Worm (Caenorhabditis elegans): ENCODE measurements around the gene T18D3.1.

The T18D3.1 gene

DNA sequence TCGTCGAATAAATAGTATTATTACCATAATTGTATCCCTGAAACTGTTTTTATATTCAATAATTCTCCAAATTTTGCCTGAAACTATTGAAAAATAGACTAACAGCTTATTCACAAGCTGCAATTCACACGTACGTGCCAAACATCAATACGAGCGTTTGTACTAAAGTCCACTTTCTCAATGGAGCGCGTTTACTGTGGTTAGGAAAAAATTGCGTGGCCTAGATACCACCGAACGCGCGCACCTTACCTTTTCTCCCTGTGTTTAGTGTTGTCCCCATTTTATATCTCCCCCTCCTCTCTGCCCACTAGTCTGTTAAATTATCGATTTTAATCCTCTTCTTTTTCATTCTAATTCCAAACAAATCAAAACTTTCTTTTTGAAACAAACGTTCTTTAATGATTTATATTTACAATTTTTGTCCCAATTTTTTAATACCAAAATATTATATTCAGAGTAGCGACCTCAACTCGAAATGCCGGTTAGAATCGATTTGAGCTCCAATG is at the start of gene T18D3.1, which contains the start of gene T18D3.9:
Gene T18D3.1, plus strand, starts transcription at position 456 of the 506 bp plus-strand sequence.
Gene T18D3.9, minus strand, starts transcription at position 168 of the 506 bp plus-strand sequence.
- no peak for TF ChIP-seq nhr-48 (tag; optimal IDR thresholded peaks at IDR 0.05)
- peak; percentile 22 for TF ChIP-seq mxl-3 (GFP tag; optimal IDR thresholded peaks at IDR 0.05)
- TF ChIP-seq zfp-2 (tag; optimal IDR thresholded peaks at IDR 0.05): no peak
- 0 out of 2 replicates have a peak, but pooled peaks have one; percentile 44 for TF ChIP-seq hmg-1.1 (GFP tag; IDR thresholded peaks at IDR 0.05)
- no peak for TF ChIP-seq zip-2 (tag; optimal IDR thresholded peaks at IDR 0.05)
- no peak for TF ChIP-seq nhr-237 (tag; optimal IDR thresholded peaks at IDR 0.05)
- no peak for TF ChIP-seq ceh-32 (tag; optimal IDR thresholded peaks at IDR 0.05; ENCODE audit: poor library complexity)
- peak; percentile 45 for TF ChIP-seq dve-1 (tag; optimal IDR thresholded peaks at IDR 0.05; ENCODE audit: insufficient read depth)
- TF ChIP-seq hlh-11 (tag; optimal IDR thresholded peaks at IDR 0.05): peak; percentile 32
- TF ChIP-seq F26F4.8 (GFP tag; conservative IDR thresholded peaks at IDR 0.05): no peak
- TF ChIP-seq spr-1 (tag; optimal IDR thresholded peaks at IDR 0.05): no peak
- TF ChIP-seq nhr-6 (tag; optimal IDR thresholded peaks at IDR 0.05): peak; percentile 14
- TF ChIP-seq hlh-30 (tag; optimal IDR thresholded peaks at IDR 0.05; ENCODE audit: insufficient read depth): peak; percentile 34
- TF ChIP-seq mes-2 (tag; optimal IDR thresholded peaks at IDR 0.05; ENCODE audit: poor library complexity, severe bottlenecking): peak; percentile 72
- TF ChIP-seq daf-8 (GFP tag; IDR thresholded peaks at IDR 0.05): no peak
- peak; percentile 89 for TF ChIP-seq lin-38 (GFP tag; IDR thresholded peaks at IDR 0.05)
- peak; percentile 84 to 100 for TF ChIP-seq hif-1 (tag; optimal IDR thresholded peaks at IDR 0.05)
- TF ChIP-seq skn-1 (tag; optimal IDR thresholded peaks at IDR 0.05): no peak
- peak; percentile 100 for TF ChIP-seq aha-1 (tag)
- TF ChIP-seq Y105C5A.15 (GFP tag; IDR thresholded peaks at IDR 0.05): no peak
- peak; percentile 14 for TF ChIP-seq ceh-28 (tag; optimal IDR thresholded peaks at IDR 0.05)
- no peak for TF ChIP-seq daf-16 (GFP tag; optimal IDR thresholded peaks at IDR 0.05)
- TF ChIP-seq daf-16 (tag; optimal IDR thresholded peaks at IDR 0.05): peak; percentile 22
- TF ChIP-seq aly-2 (tag; optimal IDR thresholded peaks at IDR 0.05): no peak
- TF ChIP-seq unc-39 (tag; optimal IDR thresholded peaks at IDR 0.05): no peak
- peak; percentile 53 for TF ChIP-seq nhr-28 (tag; optimal IDR thresholded peaks at IDR 0.05)
- TF ChIP-seq R02D3.7 (tag; optimal IDR thresholded peaks at IDR 0.05): no peak
- peak; percentile 36 for TF ChIP-seq dpl-1 (GFP tag; optimal IDR thresholded peaks at IDR 0.05)
- peak; percentile 37 for TF ChIP-seq nhr-25 (tag; optimal IDR thresholded peaks at IDR 0.05; ENCODE audit: borderline replicate concordance, insufficient read depth)
- TF ChIP-seq nhr-77 (tag; optimal IDR thresholded peaks at IDR 0.05): peak; percentile 13
- TF ChIP-seq ama-1 (optimal IDR thresholded peaks at IDR 0.05): peak; percentile 17
- no peak for TF ChIP-seq lin-29 (GFP tag; IDR thresholded peaks at IDR 0.05)
- TF ChIP-seq php-3 (GFP tag; IDR thresholded peaks at IDR 0.05): 0 out of 2 replicates have a peak, but pooled peaks have one; percentile 11
- peak; percentile 21; the same call in 1 of the 2 replicates for TF ChIP-seq dmd-6 (GFP tag; IDR thresholded peaks at IDR 0.05)
- peak; percentile 41 for TF ChIP-seq nhr-11 (tag; optimal IDR thresholded peaks at IDR 0.05)
- no peak for TF ChIP-seq fkh-10 (GFP tag; optimal IDR thresholded peaks at IDR 0.05)
- no peak for TF ChIP-seq pha-4 (GFP tag; IDR thresholded peaks at IDR 0.05)
- TF ChIP-seq pha-4 (tag; optimal IDR thresholded peaks at IDR 0.05): peak; percentile 45
- peak; percentile 23 for TF ChIP-seq rbr-2 (tag; optimal IDR thresholded peaks at IDR 0.05)
- TF ChIP-seq Y48G9A.11 (GFP tag; IDR thresholded peaks at IDR 0.05): no peak
- peak in 1 of 2 experiments; percentile 68 for TF ChIP-seq lsy-2 (tag; optimal IDR thresholded peaks at IDR 0.05)
- TF ChIP-seq attf-4 (tag; optimal IDR thresholded peaks at IDR 0.05): no peak
- TF ChIP-seq tra-1 (GFP tag; IDR thresholded peaks at IDR 0.05): no peak
- peak; percentile 79 for TF ChIP-seq mep-1 (tag; optimal IDR thresholded peaks at IDR 0.05)
- TF ChIP-seq fos-1 (tag; optimal IDR thresholded peaks at IDR 0.05): no peak
- no peak for TF ChIP-seq sdz-12 (GFP tag; optimal IDR thresholded peaks at IDR 0.05)
- TF ChIP-seq lin-13 (GFP tag; optimal IDR thresholded peaks at IDR 0.05): no peak

All from whole organism, L4 larva.